Fruit fly (Drosophila melanogaster) whole organism, wandering third instar larva: ENCODE data around the gene Rel.

ENCODE experiments used
- Abd-B ChIP-seq: fragments of >200 bp; optimal IDR thresholded peaks from 2 replicates; lab custom pipeline; 2017; ENCODE audit warnings: missing biosample characterization, missing genetic modification characterization
- CG32264 ChIP-seq: fragments of 200-800 bp; sonication (Bioruptor generic); optimal IDR thresholded peaks from 2 replicates; lab custom pipeline; 2016; ENCODE audit warnings: missing biosample characterization, missing genetic modification characterization
- CG9705 ChIP-seq: fragments of 200-800 bp; sonication (Bioruptor generic); optimal IDR thresholded peaks from 2 replicates; lab custom pipeline; 2018; ENCODE audit warnings: missing biosample characterization, mild to moderate bottlenecking, missing genetic modification characterization
- CrebA ChIP-seq: fragments of 200-800 bp; sonication (Bioruptor generic); optimal IDR thresholded peaks from 2 replicates; lab custom pipeline; 2016; ENCODE audit warnings: missing biosample characterization, mild to moderate bottlenecking, missing genetic modification characterization, borderline replicate concordance
- GATAd ChIP-seq: sonication (Bioruptor generic); optimal IDR thresholded peaks from 2 replicates; lab custom pipeline; 2016; ENCODE audit warnings: missing biosample characterization, missing genetic modification characterization
- HLH106 ChIP-seq: fragments of 200-800 bp; optimal IDR thresholded peaks from 3 replicates; lab custom pipeline; 2019; ENCODE audit warnings: missing biosample characterization, mild to moderate bottlenecking, missing genetic modification characterization, moderate library complexity
- Hr83 ChIP-seq: fragments of 200-300 bp; sonication (Bioruptor generic); optimal IDR thresholded peaks from 2 replicates; lab custom pipeline; 2016; ENCODE audit warnings: missing biosample characterization, mild to moderate bottlenecking, missing genetic modification characterization, moderate library complexity; ENCODE audit not compliant: poor library complexity, severe bottlenecking
- Jra ChIP-seq: sonication (Bioruptor generic); optimal IDR thresholded peaks from 2 replicates; lab custom pipeline; 2016; ENCODE audit warnings: missing biosample characterization, missing genetic modification characterization
- N ChIP-seq: fragments of >200 bp; optimal IDR thresholded peaks from 2 replicates; lab custom pipeline; 2018; ENCODE audit warnings: missing biosample characterization, missing external identifiers, missing genetic modification characterization
- Rel ChIP-seq, 2 experiments: fragments of 200-800 bp; sonication (Bioruptor generic) in 1 of 2; optimal IDR thresholded peaks; 2 replicates in 1 of 2; 3 replicates in 1 of 2; lab custom pipeline; 2016 to 2019; ENCODE audit warnings: mild to moderate bottlenecking in 2 of 2, missing biosample characterization in 2 of 2, missing genetic modification characterization in 2 of 2, moderate library complexity in 1 of 2
- Vsx2 ChIP-seq: fragments of 200-300, 225-300 bp; sonication (Bioruptor generic); optimal IDR thresholded peaks from 2 replicates; lab custom pipeline; 2018; ENCODE audit warnings: missing biosample characterization, missing genetic modification characterization; ENCODE audit not compliant: partially characterized antibody
- br ChIP-seq: fragments of 200-800 bp; sonication (Bioruptor generic); optimal IDR thresholded peaks from 2 replicates; lab custom pipeline; 2016; ENCODE audit warnings: missing biosample characterization, missing genetic modification characterization
- brk ChIP-seq: fragments of 200-800 bp; sonication (Bioruptor generic); optimal IDR thresholded peaks from 2 replicates; lab custom pipeline; 2016; ENCODE audit warnings: missing biosample characterization, mild to moderate bottlenecking, missing genetic modification characterization
- dl ChIP-seq, 2 experiments: fragments of 175-275, 200-275 bp in 1 of 2; fragments of 200-275 bp in 1 of 2; sonication (Bioruptor generic); optimal IDR thresholded peaks; lab custom pipeline; 2018; ENCODE audit warnings: mild to moderate bottlenecking in 2 of 2, missing biosample characterization in 2 of 2, missing genetic modification characterization in 2 of 2, moderate library complexity in 2 of 2; ENCODE audit not compliant: partially characterized antibody in 2 of 2, insufficient read depth in 1 of 2
- ey ChIP-seq: fragments of 200-800 bp; sonication (Bioruptor generic); optimal IDR thresholded peaks from 2 replicates; lab custom pipeline; 2016; ENCODE audit warnings: missing biosample characterization, missing genetic modification characterization
- foxo ChIP-seq, 2 experiments: fragments of 200-800 bp; sonication (Bioruptor generic); optimal IDR thresholded peaks; 2 replicates in 1 of 2; 3 replicates in 1 of 2; lab custom pipeline; 2016 to 2017; ENCODE audit warnings: missing biosample characterization in 2 of 2, missing genetic modification characterization in 2 of 2
- fru ChIP-seq: fragments of 200-800 bp; sonication (Bioruptor generic); optimal IDR thresholded peaks from 3 replicates; lab custom pipeline; 2016; ENCODE audit warnings: missing biosample characterization, mild to moderate bottlenecking, missing genetic modification characterization
- h ChIP-seq: fragments of 200-800 bp; sonication (Bioruptor generic); optimal IDR thresholded peaks from 3 replicates; lab custom pipeline; 2016; ENCODE audit warnings: missing biosample characterization, mild to moderate bottlenecking, missing genetic modification characterization
- lola ChIP-seq: fragments of >200 bp; optimal IDR thresholded peaks from 2 replicates; lab custom pipeline; 2017; ENCODE audit warnings: missing biosample characterization, missing genetic modification characterization
- pan ChIP-seq: fragments of >200 bp; optimal IDR thresholded peaks from 2 replicates; lab custom pipeline; 2017
- rgr ChIP-seq: fragments of 200-800 bp; sonication (Bioruptor generic); optimal IDR thresholded peaks from 3 replicates; lab custom pipeline; 2016; ENCODE audit warnings: missing biosample characterization, mild to moderate bottlenecking, missing genetic modification characterization
- sage ChIP-seq: fragments of 200-800 bp; sonication (Bioruptor generic); optimal IDR thresholded peaks from 2 replicates; lab custom pipeline; 2016; ENCODE audit warnings: missing biosample characterization, mild to moderate bottlenecking, missing genetic modification characterization
- sv ChIP-seq: fragments of 200-800 bp; sonication (Bioruptor generic); optimal IDR thresholded peaks from 3 replicates; lab custom pipeline; 2016; ENCODE audit warnings: missing biosample characterization, missing genetic modification characterization
- tai ChIP-seq: sonication (Bioruptor generic); optimal IDR thresholded peaks from 2 replicates; lab custom pipeline; 2016; ENCODE audit warnings: missing biosample characterization, missing genetic modification characterization
- woc ChIP-seq: sonication (Bioruptor generic); optimal IDR thresholded peaks from 2 replicates; lab custom pipeline; 2016; ENCODE audit warnings: missing biosample characterization, mild to moderate bottlenecking, missing genetic modification characterization

Gene Rel

dm6 chr3R:9030006-9030749, 17.6 kb downstream of the Rel start:
- TF ChIP-seq HLH106 (no peak), woc (GFP tag; lab: Kevin White, UChicago) (no peak), N (GFP tag; lab: Kevin White, UChicago) (no peak)

dm6 chr3R:9029411-9029810, 18.4 kb downstream of the Rel start:
- TF ChIP-seq dl (GFP tag; optimal IDR thresholded peaks at IDR 0.05; lab: Kevin White, UChicago; ENCODE audit: insufficient read depth in 1 of 2, partially characterized antibody in 2 of 2) (no peak), Rel (GFP tag; optimal IDR thresholded peaks at IDR 0.05; lab: Kevin White, UChicago) (no peak), Rel (tag; optimal IDR thresholded peaks at IDR 0.05; lab: Kevin White, UChicago) (peak; percentile 13)

- TF ChIP-seq Rel (GFP tag; optimal IDR thresholded peaks at IDR 0.05; lab: Kevin White, UChicago) = no peak
- no peak for TF ChIP-seq Rel (tag; optimal IDR thresholded peaks at IDR 0.05; lab: Kevin White, UChicago)
- no peak for TF ChIP-seq CG9705
- TF ChIP-seq fru (GFP tag; lab: Kevin White, UChicago) = no peak
- TF ChIP-seq N (GFP tag; lab: Kevin White, UChicago) = no peak
- TF ChIP-seq dl (GFP tag; optimal IDR thresholded peaks at IDR 0.05; lab: Kevin White, UChicago; ENCODE audit: insufficient read depth in 1 of 2, partially characterized antibody in 2 of 2) = no peak
- TF ChIP-seq woc (GFP tag; lab: Kevin White, UChicago) = no peak
- TF ChIP-seq CrebA (GFP tag; lab: Kevin White, UChicago) = no peak
- no peak for TF ChIP-seq br (GFP tag; lab: Kevin White, UChicago)
- no peak for TF ChIP-seq GATAd
Measured at dm6 chr3R:9028690-9029089, 19.1 kb downstream of the Rel start.

dm6 chr3R:9027082-9027481, 20.7 kb downstream of the Rel start:
- TF ChIP-seq CrebA (GFP tag; lab: Kevin White, UChicago) (no peak), Hr83 (GFP tag; lab: Kevin White, UChicago) (no peak), rgr (GFP tag; lab: Kevin White, UChicago) (no peak), woc (GFP tag; lab: Kevin White, UChicago) (no peak), Vsx2 (no peak), dl (GFP tag; optimal IDR thresholded peaks at IDR 0.05; lab: Kevin White, UChicago; ENCODE audit: insufficient read depth in 1 of 2, partially characterized antibody in 2 of 2) (no peak), pan (lab: Kevin White, UChicago) (no peak), foxo (GFP tag; optimal IDR thresholded peaks at IDR 0.05; lab: Kevin White, UChicago) (no peak), ey (GFP tag; lab: Kevin White, UChicago) (no peak)

dm6 chr3R:9024835-9025510, 22.8 kb downstream of the Rel start:
- TF ChIP-seq rgr (GFP tag; lab: Kevin White, UChicago) = no peak
- TF ChIP-seq CrebA (GFP tag; lab: Kevin White, UChicago) = no peak
- TF ChIP-seq CG32264 (GFP tag; lab: Kevin White, UChicago) = no peak
- TF ChIP-seq tai (GFP tag; lab: Kevin White, UChicago) = no peak
- no peak for TF ChIP-seq foxo (GFP tag; optimal IDR thresholded peaks at IDR 0.05; lab: Kevin White, UChicago)
- no peak for TF ChIP-seq N (GFP tag; lab: Kevin White, UChicago)
- TF ChIP-seq brk (GFP tag; lab: Kevin White, UChicago) = no peak
- TF ChIP-seq CG9705 = no peak
- no peak for TF ChIP-seq h (GFP tag; lab: Kevin White, UChicago)
- TF ChIP-seq sv (GFP tag; lab: Kevin White, UChicago) = no peak
- no peak for TF ChIP-seq fru (GFP tag; lab: Kevin White, UChicago)
- no peak for TF ChIP-seq Hr83 (GFP tag; lab: Kevin White, UChicago)
- TF ChIP-seq Jra (GFP tag; lab: Kevin White, UChicago) = no peak
- TF ChIP-seq lola (GFP tag; lab: Kevin White, UChicago) = no peak
- TF ChIP-seq sage (GFP tag; lab: Kevin White, UChicago) = no peak
- no peak for TF ChIP-seq Abd-B (GFP tag; lab: Kevin White, UChicago)
- no peak for TF ChIP-seq dl (GFP tag; optimal IDR thresholded peaks at IDR 0.05; lab: Kevin White, UChicago; ENCODE audit: insufficient read depth in 1 of 2, partially characterized antibody in 2 of 2)
- TF ChIP-seq Vsx2 = no peak
- TF ChIP-seq, all 38 proteins: peak for 0
